Worm (Caenorhabditis elegans) whole organism, early embryonic: Measurements from ENCODE around the gene mob-2.

Experiments used
- B0310.2 ChIP-seq: sonication (generic microtip); optimal IDR thresholded peaks from 2 replicates; lab custom pipeline; 2016; ENCODE audit warnings: mild to moderate bottlenecking, missing genetic modification characterization, missing compliant biosample characterization
- F13C5.2 ChIP-seq: sonication (generic microtip); optimal IDR thresholded peaks from 2 replicates; lab custom pipeline; 2017; ENCODE audit warnings: mild to moderate bottlenecking, missing genetic modification characterization, inconsistent platforms, missing compliant biosample characterization
- aly-1 ChIP-seq: sonication (generic microtip); optimal IDR thresholded peaks from 2 replicates; lab custom pipeline; 2016; ENCODE audit warnings: missing genetic modification characterization, missing compliant biosample characterization
- ama-1 ChIP-seq: fragments of 150-350 bp; optimal IDR thresholded peaks from 2 replicates; lab custom pipeline; 2014
- ceh-13 ChIP-seq: fragments of 200-800 bp; sonication (Bioruptor generic); optimal IDR thresholded peaks from 2 replicates; lab custom pipeline; 2018; ENCODE audit warnings: mild to moderate bottlenecking, missing genetic modification characterization, missing compliant biosample characterization
- ceh-36 ChIP-seq: sonication (generic microtip); optimal IDR thresholded peaks from 2 replicates; lab custom pipeline; 2016; ENCODE audit warnings: missing genetic modification characterization, inconsistent platforms, missing compliant biosample characterization
- ets-7 ChIP-seq: sonication (generic microtip); optimal IDR thresholded peaks from 2 replicates; lab custom pipeline; 2016; ENCODE audit warnings: missing genotype, missing genetic modification characterization, missing compliant biosample characterization
- flt-1 ChIP-seq: fragments of 200-800 bp; sonication (Bioruptor generic); IDR thresholded peaks from 2 replicates; pipeline ENCODE4 v1.3.6; 2022; ENCODE audit warnings: missing genetic modification characterization, missing compliant biosample characterization
- hmbx-1 ChIP-seq: sonication (generic microtip); optimal IDR thresholded peaks from 2 replicates; lab custom pipeline; 2016; ENCODE audit warnings: mild to moderate bottlenecking, missing genetic modification characterization, missing compliant biosample characterization
- hnd-1 ChIP-seq: sonication (generic microtip); optimal IDR thresholded peaks from 2 replicates; lab custom pipeline; 2016; ENCODE audit warnings: missing genetic modification characterization, missing compliant biosample characterization
- pes-1 ChIP-seq: fragments of 200-800 bp; sonication (Bioruptor generic); IDR thresholded peaks from 2 replicates; pipeline ENCODE4 v1.3.6; 2022; ENCODE audit warnings: missing genetic modification reagents, missing genetic modification characterization, missing compliant biosample characterization
- scrt-1 ChIP-seq: fragments of 200-800 bp; sonication (Bioruptor generic); IDR thresholded peaks from 2 replicates; pipeline ENCODE4 v1.3.6; 2022; ENCODE audit warnings: missing genetic modification characterization, missing compliant biosample characterization
- sea-1 ChIP-seq: fragments of 200-800 bp; sonication (Bioruptor generic); conservative IDR thresholded peaks from 2 replicates; pipeline ENCODE4 v1.3.6; 2022; ENCODE audit warnings: missing genetic modification characterization, missing compliant biosample characterization
- tbx-11 ChIP-seq: fragments of 200-800 bp; sonication (Bioruptor generic); IDR thresholded peaks from 2 replicates; pipeline ENCODE4 v1.3.6; 2022; ENCODE audit warnings: missing genetic modification characterization, missing compliant biosample characterization
- tbx-37 ChIP-seq: fragments of 200-800 bp; sonication (Bioruptor generic); conservative IDR thresholded peaks from 2 replicates; pipeline ENCODE4 v1.3.6; 2022; ENCODE audit warnings: missing genetic modification reagents, missing genetic modification characterization, missing compliant biosample characterization
- tra-4 ChIP-seq: sonication (generic microtip); optimal IDR thresholded peaks from 2 replicates; lab custom pipeline; 2017; ENCODE audit warnings: missing genetic modification characterization, missing compliant biosample characterization

Gene mob-2

ce11 chrX:13102838-13103237 lies 67.0 kb downstream of the mob-2 start:
- TF ChIP-seq pes-1 (GFP tag; lab: Robert Waterston, UW) (no peak), flt-1 (GFP tag; lab: Robert Waterston, UW) (no peak), F13C5.2 (tag; lab: Kevin White, UChicago) (no peak), tra-4 (tag; lab: Kevin White, UChicago) (no peak), tbx-37 (no peak), ceh-13 (GFP tag; lab: Kevin White, UChicago) (no peak), hnd-1 (tag; lab: Kevin White, UChicago) (no peak), scrt-1 (no peak), hmbx-1 (tag; lab: Kevin White, UChicago) (no peak), tbx-11 (GFP tag; lab: Robert Waterston, UW) (no peak), ama-1 (lab: Kevin White, UChicago) (no peak), ceh-36 (tag; lab: Kevin White, UChicago) (no peak), aly-1 (no peak), sea-1 (GFP tag; lab: Robert Waterston, UW) (no peak), ets-7 (tag; lab: Kevin White, UChicago) (no peak), B0310.2 (no peak)
